Fruit fly (Drosophila melanogaster) whole organism, wandering third instar larva: ENCODE results near the gene CG43999.

Experiments used
- Abd-B ChIP-seq: fragments of >200 bp; optimal IDR thresholded peaks from 2 replicates; lab custom pipeline; 2017; ENCODE audit warnings: missing biosample characterization, missing genetic modification characterization
- CG32264 ChIP-seq: fragments of 200-800 bp; sonication (Bioruptor generic); optimal IDR thresholded peaks from 2 replicates; lab custom pipeline; 2016; ENCODE audit warnings: missing biosample characterization, missing genetic modification characterization
- CG9705 ChIP-seq: fragments of 200-800 bp; sonication (Bioruptor generic); optimal IDR thresholded peaks from 2 replicates; lab custom pipeline; 2018; ENCODE audit warnings: missing biosample characterization, mild to moderate bottlenecking, missing genetic modification characterization
- CrebA ChIP-seq: fragments of 200-800 bp; sonication (Bioruptor generic); optimal IDR thresholded peaks from 2 replicates; lab custom pipeline; 2016; ENCODE audit warnings: missing biosample characterization, mild to moderate bottlenecking, missing genetic modification characterization, borderline replicate concordance
- Dfd ChIP-seq: fragments of >200 bp; optimal IDR thresholded peaks from 2 replicates; lab custom pipeline; 2017; ENCODE audit warnings: missing biosample characterization, missing genetic modification characterization
- Dif ChIP-seq: fragments of 200-275, 200-300 bp; sonication (Bioruptor generic); optimal IDR thresholded peaks from 2 replicates; lab custom pipeline; 2018; ENCODE audit warnings: missing biosample characterization, missing genetic modification characterization; ENCODE audit not compliant: partially characterized antibody
- GATAd ChIP-seq: sonication (Bioruptor generic); optimal IDR thresholded peaks from 2 replicates; lab custom pipeline; 2016; ENCODE audit warnings: missing biosample characterization, missing genetic modification characterization
- HLH106 ChIP-seq: fragments of 200-800 bp; optimal IDR thresholded peaks from 3 replicates; lab custom pipeline; 2019; ENCODE audit warnings: missing biosample characterization, mild to moderate bottlenecking, missing genetic modification characterization, moderate library complexity
- Hnf4 ChIP-seq: fragments of 200-800 bp; sonication (Bioruptor generic); optimal IDR thresholded peaks from 2 replicates; lab custom pipeline; 2016; ENCODE audit warnings: missing biosample characterization, mild to moderate bottlenecking, missing genetic modification characterization
- Hr78 ChIP-seq: fragments of >200 bp; optimal IDR thresholded peaks from 2 replicates; lab custom pipeline; 2017; ENCODE audit warnings: missing biosample characterization, missing genetic modification characterization
- Hr83 ChIP-seq: fragments of 200-300 bp; sonication (Bioruptor generic); optimal IDR thresholded peaks from 2 replicates; lab custom pipeline; 2016; ENCODE audit warnings: missing biosample characterization, mild to moderate bottlenecking, missing genetic modification characterization, moderate library complexity; ENCODE audit not compliant: poor library complexity, severe bottlenecking
- Jra ChIP-seq: sonication (Bioruptor generic); optimal IDR thresholded peaks from 2 replicates; lab custom pipeline; 2016; ENCODE audit warnings: missing biosample characterization, missing genetic modification characterization
- Mio ChIP-seq: sonication (Bioruptor generic); optimal IDR thresholded peaks from 2 replicates; lab custom pipeline; 2016; ENCODE audit warnings: missing biosample characterization, missing genetic modification characterization
- Myc ChIP-seq: fragments of >200 bp; optimal IDR thresholded peaks from 2 replicates; lab custom pipeline; 2017
- N ChIP-seq: fragments of >200 bp; optimal IDR thresholded peaks from 2 replicates; lab custom pipeline; 2018; ENCODE audit warnings: missing biosample characterization, missing external identifiers, missing genetic modification characterization
- OdsH ChIP-seq: fragments of 200-800 bp; sonication (Bioruptor generic); optimal IDR thresholded peaks from 2 replicates; lab custom pipeline; 2016; ENCODE audit warnings: missing biosample characterization, mild to moderate bottlenecking, missing genetic modification characterization
- Rel ChIP-seq, 2 experiments: fragments of 200-800 bp; sonication (Bioruptor generic) in 1 of 2; optimal IDR thresholded peaks; 2 replicates in 1 of 2; 3 replicates in 1 of 2; lab custom pipeline; 2016 to 2019; ENCODE audit warnings: mild to moderate bottlenecking in 2 of 2, missing biosample characterization in 2 of 2, missing genetic modification characterization in 2 of 2, moderate library complexity in 1 of 2
- Sp1 ChIP-seq: fragments of 200-800 bp; sonication (Bioruptor generic); optimal IDR thresholded peaks from 3 replicates; lab custom pipeline; 2019; ENCODE audit warnings: missing biosample characterization, mild to moderate bottlenecking, missing genetic modification characterization, moderate library complexity
- Vsx2 ChIP-seq: fragments of 200-300, 225-300 bp; sonication (Bioruptor generic); optimal IDR thresholded peaks from 2 replicates; lab custom pipeline; 2018; ENCODE audit warnings: missing biosample characterization, missing genetic modification characterization; ENCODE audit not compliant: partially characterized antibody
- br ChIP-seq: fragments of 200-800 bp; sonication (Bioruptor generic); optimal IDR thresholded peaks from 2 replicates; lab custom pipeline; 2016; ENCODE audit warnings: missing biosample characterization, missing genetic modification characterization
- brk ChIP-seq: fragments of 200-800 bp; sonication (Bioruptor generic); optimal IDR thresholded peaks from 2 replicates; lab custom pipeline; 2016; ENCODE audit warnings: missing biosample characterization, mild to moderate bottlenecking, missing genetic modification characterization
- dl ChIP-seq, 2 experiments: fragments of 175-275, 200-275 bp in 1 of 2; fragments of 200-275 bp in 1 of 2; sonication (Bioruptor generic); optimal IDR thresholded peaks; lab custom pipeline; 2018; ENCODE audit warnings: mild to moderate bottlenecking in 2 of 2, missing biosample characterization in 2 of 2, missing genetic modification characterization in 2 of 2, moderate library complexity in 2 of 2; ENCODE audit not compliant: partially characterized antibody in 2 of 2, insufficient read depth in 1 of 2
- dmrt93B ChIP-seq: fragments of 200-800 bp; sonication (Bioruptor generic); optimal IDR thresholded peaks from 2 replicates; lab custom pipeline; 2018; ENCODE audit warnings: missing biosample characterization, mild to moderate bottlenecking, missing genetic modification characterization
- dsf ChIP-seq: sonication (Bioruptor generic); optimal IDR thresholded peaks from 2 replicates; lab custom pipeline; 2016; ENCODE audit warnings: missing biosample characterization, missing genetic modification characterization, borderline replicate concordance
- ey ChIP-seq: fragments of 200-800 bp; sonication (Bioruptor generic); optimal IDR thresholded peaks from 2 replicates; lab custom pipeline; 2016; ENCODE audit warnings: missing biosample characterization, missing genetic modification characterization
- foxo ChIP-seq, 2 experiments: fragments of 200-800 bp; sonication (Bioruptor generic); optimal IDR thresholded peaks; 2 replicates in 1 of 2; 3 replicates in 1 of 2; lab custom pipeline; 2016 to 2017; ENCODE audit warnings: missing biosample characterization in 2 of 2, missing genetic modification characterization in 2 of 2
- fru ChIP-seq: fragments of 200-800 bp; sonication (Bioruptor generic); optimal IDR thresholded peaks from 3 replicates; lab custom pipeline; 2016; ENCODE audit warnings: missing biosample characterization, mild to moderate bottlenecking, missing genetic modification characterization
- h ChIP-seq: fragments of 200-800 bp; sonication (Bioruptor generic); optimal IDR thresholded peaks from 3 replicates; lab custom pipeline; 2016; ENCODE audit warnings: missing biosample characterization, mild to moderate bottlenecking, missing genetic modification characterization
- jim ChIP-seq: fragments of 175-275, 200-325 bp; sonication (Bioruptor generic); optimal IDR thresholded peaks from 2 replicates; lab custom pipeline; 2016; ENCODE audit warnings: missing biosample characterization, mild to moderate bottlenecking, missing genetic modification characterization
- lola ChIP-seq: fragments of >200 bp; optimal IDR thresholded peaks from 2 replicates; lab custom pipeline; 2017; ENCODE audit warnings: missing biosample characterization, missing genetic modification characterization
- pan ChIP-seq: fragments of >200 bp; optimal IDR thresholded peaks from 2 replicates; lab custom pipeline; 2017
- psq ChIP-seq: fragments of 200-800 bp; sonication (Bioruptor generic); optimal IDR thresholded peaks from 3 replicates; lab custom pipeline; 2017; ENCODE audit warnings: missing biosample characterization, mild to moderate bottlenecking, missing genetic modification characterization, moderate library complexity
- rgr ChIP-seq: fragments of 200-800 bp; sonication (Bioruptor generic); optimal IDR thresholded peaks from 3 replicates; lab custom pipeline; 2016; ENCODE audit warnings: missing biosample characterization, mild to moderate bottlenecking, missing genetic modification characterization
- sage ChIP-seq: fragments of 200-800 bp; sonication (Bioruptor generic); optimal IDR thresholded peaks from 2 replicates; lab custom pipeline; 2016; ENCODE audit warnings: missing biosample characterization, mild to moderate bottlenecking, missing genetic modification characterization
- sv ChIP-seq: fragments of 200-800 bp; sonication (Bioruptor generic); optimal IDR thresholded peaks from 3 replicates; lab custom pipeline; 2016; ENCODE audit warnings: missing biosample characterization, missing genetic modification characterization
- tai ChIP-seq: sonication (Bioruptor generic); optimal IDR thresholded peaks from 2 replicates; lab custom pipeline; 2016; ENCODE audit warnings: missing biosample characterization, missing genetic modification characterization
- usp ChIP-seq: fragments of >200 bp; optimal IDR thresholded peaks from 2 replicates; lab custom pipeline; 2017; ENCODE audit warnings: missing biosample characterization, missing genetic modification characterization
- woc ChIP-seq: sonication (Bioruptor generic); optimal IDR thresholded peaks from 2 replicates; lab custom pipeline; 2016; ENCODE audit warnings: missing biosample characterization, mild to moderate bottlenecking, missing genetic modification characterization

Gene CG43999

dm6 chr3R:23921701-23922501 lies 6.9 kb downstream of the CG43999 start:
- TF ChIP-seq Hr83 (GFP tag; lab: Kevin White, UChicago) (no peak), sv (GFP tag; lab: Kevin White, UChicago) (no peak), GATAd (GFP tag; lab: Kevin White, UChicago) (no peak), Dif (GFP tag; lab: Kevin White, UChicago) (peak; percentile 75), pan (lab: Kevin White, UChicago) (no peak), dl (GFP tag; optimal IDR thresholded peaks at IDR 0.05; lab: Kevin White, UChicago; ENCODE audit: insufficient read depth in 1 of 2, partially characterized antibody in 2 of 2) (peak in 1 of 2 experiments; percentile 67), psq (GFP tag; lab: Kevin White, UChicago) (peak; percentile 18), br (peak; percentile 27), N (GFP tag; lab: Kevin White, UChicago) (no peak), foxo (GFP tag; optimal IDR thresholded peaks at IDR 0.05; lab: Kevin White, UChicago) (peak in 1 of 2 experiments; percentile 45), rgr (peak; percentile 54), h (GFP tag; lab: Kevin White, UChicago) (peak; percentile 38), dsf (GFP tag; lab: Kevin White, UChicago) (no peak), HLH106 (tag; lab: Kevin White, UChicago) (peak; percentile 50), ey (GFP tag; lab: Kevin White, UChicago) (no peak), jim (GFP tag; lab: Kevin White, UChicago) (no peak)

- TF ChIP-seq CG9705 (GFP tag; lab: Kevin White, UChicago) (peak; percentile 14), lola (no peak), Hnf4 (GFP tag; lab: Kevin White, UChicago) (peak; percentile 12), Mio (no peak), Hr83 (GFP tag; lab: Kevin White, UChicago) (no peak), Jra (GFP tag; lab: Kevin White, UChicago) (no peak), sv (GFP tag; lab: Kevin White, UChicago) (no peak), Abd-B (GFP tag; lab: Kevin White, UChicago) (no peak), Sp1 (GFP tag; lab: Kevin White, UChicago) (peak; percentile 44), tai (no peak), GATAd (GFP tag; lab: Kevin White, UChicago) (no peak), Rel (GFP tag; optimal IDR thresholded peaks at IDR 0.05; lab: Kevin White, UChicago) (no peak), Rel (tag; optimal IDR thresholded peaks at IDR 0.05; lab: Kevin White, UChicago) (peak; percentile 42), br (peak; percentile 66), woc (GFP tag; lab: Kevin White, UChicago) (no peak), CrebA (no peak), dsf (GFP tag; lab: Kevin White, UChicago) (no peak), sage (GFP tag; lab: Kevin White, UChicago) (no peak), HLH106 (tag; lab: Kevin White, UChicago) (peak; percentile 55), foxo (GFP tag; optimal IDR thresholded peaks at IDR 0.05; lab: Kevin White, UChicago) (peak in 1 of 2 experiments; percentile 9), Dif (GFP tag; lab: Kevin White, UChicago) (no peak), Vsx2 (GFP tag; lab: Kevin White, UChicago) (no peak), pan (lab: Kevin White, UChicago) (no peak), brk (no peak), dl (GFP tag; optimal IDR thresholded peaks at IDR 0.05; lab: Kevin White, UChicago; ENCODE audit: insufficient read depth in 1 of 2, partially characterized antibody in 2 of 2) (no peak), fru (GFP tag; lab: Kevin White, UChicago) (peak; percentile 61), Myc (lab: Kevin White, UChicago) (no peak), jim (GFP tag; lab: Kevin White, UChicago) (no peak), psq (GFP tag; lab: Kevin White, UChicago) (peak; percentile 4), N (GFP tag; lab: Kevin White, UChicago) (no peak), Dfd (GFP tag; lab: Kevin White, UChicago) (no peak), OdsH (GFP tag; lab: Kevin White, UChicago) (peak; percentile 26), usp (no peak), dmrt93B (GFP tag; lab: Kevin White, UChicago) (peak; percentile 21), CG32264 (no peak), rgr (peak; percentile 57), Hr78 (GFP tag; lab: Kevin White, UChicago) (no peak), h (GFP tag; lab: Kevin White, UChicago) (peak; percentile 50), ey (GFP tag; lab: Kevin White, UChicago) (peak; percentile 51)
Observed at dm6 chr3R:23920874-23921539, 7.8 kb downstream of the CG43999 start.
